Worm (Caenorhabditis elegans): Measurements from ENCODE around the gene E_BE45912.2.

DNA sequence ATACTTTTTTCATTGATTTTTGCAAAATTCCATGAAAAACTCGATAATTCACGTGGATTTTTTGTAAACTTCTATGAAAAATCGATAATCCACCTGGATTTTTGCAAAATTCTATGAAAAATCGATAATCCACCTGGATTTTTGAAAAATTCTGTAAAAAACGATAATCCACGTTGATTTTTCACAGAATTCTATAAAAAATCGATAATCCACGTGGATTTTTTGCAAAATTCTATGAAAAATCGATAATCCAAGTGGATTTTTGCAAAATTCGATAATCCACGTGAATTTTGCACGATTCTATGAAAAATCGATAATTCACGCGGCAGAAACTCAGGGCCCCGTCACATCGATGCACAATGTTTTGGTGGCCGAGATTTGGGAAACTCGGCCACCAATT, 27.2 kb upstream of the E_BE45912.2 start:
- no peak for TF ChIP-seq unc-62 (GFP tag; optimal IDR thresholded peaks at IDR 0.05)
- TF ChIP-seq elt-3 (tag; optimal IDR thresholded peaks at IDR 0.05) = no peak
- no peak for TF ChIP-seq C34B4.2 (tag; optimal IDR thresholded peaks at IDR 0.05)
- no peak for TF ChIP-seq unc-30 (tag; optimal IDR thresholded peaks at IDR 0.05)
- TF ChIP-seq ztf-11 (tag; optimal IDR thresholded peaks at IDR 0.05) = no peak
- no peak for TF ChIP-seq C04F5.9 (tag; optimal IDR thresholded peaks at IDR 0.05)
- no peak for TF ChIP-seq sptf-1 (tag; optimal IDR thresholded peaks at IDR 0.05)
- TF ChIP-seq nhr-12 (tag; optimal IDR thresholded peaks at IDR 0.05) = no peak
- no peak for TF ChIP-seq ces-1 (GFP tag; optimal IDR thresholded peaks at IDR 0.05)
- TF ChIP-seq aha-1 (tag; optimal IDR thresholded peaks at IDR 0.05) = no peak
- TF ChIP-seq aly-2 (tag; optimal IDR thresholded peaks at IDR 0.05) = no peak
- no peak for TF ChIP-seq tlp-1 (tag; optimal IDR thresholded peaks at IDR 0.05)

All from whole organism, L1 larva.